Worm (Caenorhabditis elegans) whole organism, L1 larva: ENCODE results near the gene lrpc-1.

Experiments
- C04F5.9 ChIP-seq: sonication (generic microtip); optimal IDR thresholded peaks from 2 replicates; lab custom pipeline; 2016; ENCODE audit warnings: missing genetic modification characterization, missing compliant biosample characterization
- fos-1 ChIP-seq: fragments of 150-350 bp; optimal IDR thresholded peaks from 2 replicates; lab custom pipeline; 2014; ENCODE audit warnings: missing biosample characterization, missing genetic modification characterization
- nhr-12 ChIP-seq: sonication (generic microtip); optimal IDR thresholded peaks from 2 replicates; lab custom pipeline; 2017; ENCODE audit warnings: missing biosample characterization, missing genetic modification characterization
- skn-1 ChIP-seq: fragments of 150-350 bp; optimal IDR thresholded peaks from 2 replicates; lab custom pipeline; 2014; ENCODE audit warnings: missing biosample characterization, missing genetic modification characterization
- vab-15 ChIP-seq: sonication (generic microtip); optimal IDR thresholded peaks from 2 replicates; lab custom pipeline; 2017; ENCODE audit warnings: missing genotype, mild to moderate bottlenecking, missing genetic modification characterization, missing compliant biosample characterization

DNA sequence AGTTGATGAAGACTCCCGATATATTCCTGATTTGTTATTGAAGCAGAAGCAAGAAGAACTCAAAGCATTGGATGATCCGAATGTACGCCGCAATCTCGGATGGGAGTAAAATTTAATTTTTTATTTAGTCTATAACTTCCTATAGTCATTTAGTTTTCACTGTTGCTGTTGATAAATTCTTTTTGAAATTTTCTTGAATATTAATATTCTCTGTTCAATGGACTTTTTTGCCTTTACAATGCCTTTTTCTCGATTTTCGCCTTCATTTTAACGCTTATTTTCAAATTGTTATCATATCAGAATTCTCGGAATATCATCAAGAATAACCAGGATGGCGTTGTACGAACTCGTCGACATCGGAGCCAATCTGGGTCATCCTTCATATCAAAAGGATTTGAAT, 18.7 kb downstream of the lrpc-1 start, which contains the start of gene crn-2:
- no peak for TF ChIP-seq nhr-12 (tag; lab: Kevin White, UChicago)
- TF ChIP-seq C04F5.9 (tag; lab: Kevin White, UChicago), result no peak
- TF ChIP-seq skn-1 (tag; lab: Kevin White, UChicago), result no peak
- no peak for TF ChIP-seq fos-1 (tag; lab: Kevin White, UChicago)
- no peak for TF ChIP-seq vab-15 (tag; lab: Kevin White, UChicago)
